Worm (Caenorhabditis elegans): ENCODE data around the gene K05G3.1.

- no peak for TF ChIP-seq ceh-82 (tag; optimal IDR thresholded peaks at IDR 0.05)
- no peak for TF ChIP-seq unc-39 (tag; optimal IDR thresholded peaks at IDR 0.05)
- no peak for TF ChIP-seq C34F6.9 (tag; optimal IDR thresholded peaks at IDR 0.05)
- no peak for TF ChIP-seq unc-62 (GFP tag; optimal IDR thresholded peaks at IDR 0.05)
- TF ChIP-seq R02D3.7 (tag; optimal IDR thresholded peaks at IDR 0.05), result no peak
- TF ChIP-seq nhr-6 (tag; optimal IDR thresholded peaks at IDR 0.05), result no peak
- no peak for TF ChIP-seq ztf-1 (GFP tag; conservative IDR thresholded peaks at IDR 0.05)
- no peak for TF ChIP-seq nhr-11 (tag; optimal IDR thresholded peaks at IDR 0.05)
These were observed 49.4 kb downstream of the K05G3.1 start for ce11 chrX:16550551-16550950.
